Worm (Caenorhabditis elegans) whole organism, L3 larva: ENCODE results near the gene rnp-5.

Experiments used
- nhr-76 ChIP-seq: fragments of 150-350 bp; sonication (generic microtip); optimal IDR thresholded peaks from 5 replicates; lab custom pipeline; 2014; ENCODE audit warnings: missing biosample characterization, missing genetic modification characterization
- unc-62 ChIP-seq: fragments of 150-350 bp; sonication (generic microtip); optimal IDR thresholded peaks from 4 replicates; lab custom pipeline; 2014; ENCODE audit warnings: missing biosample characterization, missing genetic modification reagents, missing genetic modification characterization

DNA sequence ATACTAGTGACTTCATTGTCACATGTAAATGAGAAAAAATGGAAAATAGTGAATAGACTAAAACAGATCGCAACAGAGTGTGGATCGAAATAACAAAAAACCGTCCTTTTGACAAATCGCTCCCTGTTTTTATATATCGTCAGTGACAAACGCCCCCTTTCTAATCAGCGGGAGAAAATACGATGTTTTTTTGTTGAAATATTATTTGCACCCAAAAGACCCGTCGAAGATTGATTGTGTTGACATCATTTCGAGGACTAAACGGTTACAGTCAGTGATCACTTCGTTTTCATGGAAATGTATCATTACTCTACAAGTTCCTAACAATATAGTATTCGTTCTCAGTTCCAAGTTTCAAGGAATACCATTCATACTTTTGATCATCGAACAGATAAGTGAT, 14.2 kb downstream of the rnp-5 start, which contains the start of gene dos-3:
- no peak for TF ChIP-seq nhr-76 (tag; lab: Kevin White, UChicago)
- TF ChIP-seq unc-62 = no peak
